Worm (Caenorhabditis elegans) whole organism, late embryonic: ENCODE data around the gene sek-6.

ENCODE experiments used
- ama-1 ChIP-seq: fragments of 150-350 bp; optimal IDR thresholded peaks from 2 replicates; lab custom pipeline; 2014
- ceh-2 ChIP-seq: sonication (generic microtip); optimal IDR thresholded peaks from 2 replicates; lab custom pipeline; 2016; ENCODE audit warnings: missing genotype, missing genetic modification characterization, missing compliant biosample characterization
- dve-1 ChIP-seq: sonication (generic microtip); optimal IDR thresholded peaks from 2 replicates; lab custom pipeline; 2017; ENCODE audit warnings: antibody characterized with exemption, mild to moderate bottlenecking, missing genetic modification characterization, missing compliant biosample characterization
- mec-3 ChIP-seq: sonication (generic microtip); optimal IDR thresholded peaks from 2 replicates; lab custom pipeline; 2016; ENCODE audit warnings: borderline replicate concordance, missing genetic modification characterization, missing compliant biosample characterization
- sox-4 ChIP-seq: sonication (generic microtip); optimal IDR thresholded peaks from 2 replicates; lab custom pipeline; 2017; ENCODE audit warnings: mild to moderate bottlenecking, missing genetic modification characterization, inconsistent platforms, missing compliant biosample characterization
- unc-86 ChIP-seq: sonication (generic microtip); optimal IDR thresholded peaks from 2 replicates; lab custom pipeline; 2016; ENCODE audit warnings: missing genetic modification characterization, missing compliant biosample characterization

DNA sequence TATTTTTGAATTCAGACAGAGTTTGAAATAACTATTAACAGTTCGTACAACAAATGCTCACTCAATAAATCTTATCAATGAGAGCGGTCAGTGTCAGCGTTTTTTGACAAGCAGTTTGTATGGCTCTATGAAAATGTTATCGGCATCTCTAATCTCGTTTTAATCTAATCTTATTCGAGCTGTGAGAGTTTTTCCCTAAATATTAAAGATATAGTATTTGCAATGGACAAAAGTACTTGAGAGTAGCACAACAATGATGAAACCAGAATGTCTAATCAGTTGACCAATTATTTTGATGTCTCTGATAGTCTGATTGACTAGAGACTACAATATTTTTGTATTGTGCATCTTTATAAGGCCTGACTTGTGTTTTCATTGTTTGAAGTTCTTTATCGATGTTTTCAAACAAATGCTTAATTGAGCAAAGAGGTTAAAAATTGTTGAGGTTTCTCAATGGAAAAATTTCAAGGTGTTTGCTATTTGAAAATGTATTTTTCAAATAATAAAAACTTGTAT lies 46.0 kb upstream of the sek-6 start, which contains the start of gene F19C6.5:
- TF ChIP-seq ama-1 (lab: Kevin White, UChicago) (no peak), dve-1 (no peak), unc-86 (no peak), mec-3 (tag; lab: Kevin White, UChicago) (no peak), sox-4 (tag; lab: Kevin White, UChicago) (no peak), ceh-2 (no peak)
